Worm (Caenorhabditis elegans): ENCODE measurements around the gene xtr-2.

- TF ChIP-seq klf-2 (GFP tag; conservative IDR thresholded peaks at IDR 0.05) (no peak), T22C8.4 (GFP tag; IDR thresholded peaks at IDR 0.05) (no peak), med-1 (GFP tag; optimal IDR thresholded peaks at IDR 0.05; ENCODE audit: insufficient read depth) (no peak), flt-1 (GFP tag; IDR thresholded peaks at IDR 0.05) (no peak), ztf-23 (GFP tag; IDR thresholded peaks at IDR 0.05) (no peak), cog-1 (tag; optimal IDR thresholded peaks at IDR 0.05) (no peak)
Measured at ce11 chrX:12357127-12357526, 41.8 kb downstream of the xtr-2 start, which contains the start of gene nspc-13.
